Fruit fly (Drosophila melanogaster) whole organism, embryonic: ENCODE results near the gene CG31077.

Experiments used
- ATbp ChIP-seq: fragments of 200-800 bp; sonication (Bioruptor generic); optimal IDR thresholded peaks from 2 replicates; lab custom pipeline; 2017; ENCODE audit warnings: missing biosample characterization, mild to moderate bottlenecking, missing genetic modification characterization, missing genetic modification reagents
- Aef1 ChIP-seq: fragments of 200-800 bp; sonication (Bioruptor generic); IDR thresholded peaks from 3 replicates; pipeline ENCODE4 v1.3.6; 2022; ENCODE audit warnings: missing biosample characterization, missing genetic modification characterization
- Atf-2 ChIP-seq: fragments of 200-800 bp; sonication (Bioruptor generic); optimal IDR thresholded peaks from 2 replicates; lab custom pipeline; 2016; ENCODE audit warnings: missing biosample characterization, missing genetic modification characterization
- BEAF-32 ChIP-seq: fragments of 200-800 bp; sonication (Bioruptor generic); optimal IDR thresholded peaks from 3 replicates; lab custom pipeline; 2017; ENCODE audit warnings: missing biosample characterization, missing genetic modification characterization, mild to moderate bottlenecking, moderate library complexity, missing genetic modification reagents
- CG11696 ChIP-seq: fragments of 200-800 bp; sonication (Bioruptor generic); IDR thresholded peaks from 2 replicates; pipeline ENCODE4 v1.3.6; 2022; ENCODE audit warnings: missing biosample characterization, missing genetic modification characterization
- CG12104 ChIP-seq: fragments of 200-800 bp; sonication (Bioruptor generic); optimal IDR thresholded peaks from 3 replicates; lab custom pipeline; 2016; ENCODE audit warnings: missing biosample characterization, missing genetic modification characterization
- CG12391 ChIP-seq: fragments of 200-800 bp; sonication (Bioruptor generic); optimal IDR thresholded peaks from 3 replicates; lab custom pipeline; 2018; ENCODE audit warnings: missing biosample characterization, mild to moderate bottlenecking, missing genetic modification characterization, moderate library complexity
- CG12659 ChIP-seq: fragments of 200-800 bp; sonication (Bioruptor generic); optimal IDR thresholded peaks from 3 replicates; lab custom pipeline; 2017; ENCODE audit warnings: mild to moderate bottlenecking, missing biosample characterization, missing genetic modification reagents, missing genetic modification characterization
- CG13287 ChIP-seq: fragments of 200-800 bp; sonication (Bioruptor generic); IDR thresholded peaks from 2 replicates; pipeline ENCODE4 v1.3.6; 2022; ENCODE audit warnings: missing biosample characterization, missing genetic modification characterization; ENCODE audit not compliant: partially characterized antibody
- CG14667 ChIP-seq: fragments of 200-800 bp; sonication (Bioruptor generic); IDR thresholded peaks from 2 replicates; pipeline ENCODE4 v1.3.6; 2022; ENCODE audit warnings: missing biosample characterization, missing genetic modification characterization
- CG14860 ChIP-seq: fragments of 200-800 bp; sonication (Bioruptor generic); IDR thresholded peaks from 3 replicates; pipeline ENCODE4 v1.3.6; 2022; ENCODE audit warnings: missing biosample characterization, missing genetic modification characterization; ENCODE audit not compliant: partially characterized antibody
- CG15601 ChIP-seq: fragments of 200-800 bp; sonication (Bioruptor generic); optimal IDR thresholded peaks from 3 replicates; lab custom pipeline; 2019; ENCODE audit warnings: missing biosample characterization, mild to moderate bottlenecking, missing genetic modification characterization, moderate library complexity
- CG2116 ChIP-seq: fragments of 200-800 bp; sonication (Bioruptor generic); optimal IDR thresholded peaks from 3 replicates; lab custom pipeline; 2018; ENCODE audit warnings: missing biosample characterization, mild to moderate bottlenecking, missing genetic modification characterization
- CG2129 ChIP-seq: fragments of 200-800 bp; sonication (Bioruptor generic); IDR thresholded peaks from 2 replicates; pipeline ENCODE4 v1.3.6; 2022; ENCODE audit warnings: missing biosample characterization, missing genetic modification characterization; ENCODE audit not compliant: partially characterized antibody
- CG2678 ChIP-seq: fragments of 200-800 bp; sonication (Bioruptor generic); optimal IDR thresholded peaks from 3 replicates; lab custom pipeline; 2019; ENCODE audit warnings: missing biosample characterization, mild to moderate bottlenecking, missing genetic modification characterization, moderate library complexity
- CG30403 ChIP-seq: fragments of 200-800 bp; sonication (Bioruptor generic); optimal IDR thresholded peaks from 3 replicates; lab custom pipeline; 2016; ENCODE audit warnings: missing biosample characterization, missing genetic modification characterization
- CG3281 ChIP-seq: fragments of 200-800 bp; sonication (Bioruptor generic); optimal IDR thresholded peaks from 3 replicates; lab custom pipeline; 2017; ENCODE audit warnings: missing biosample characterization, mild to moderate bottlenecking, missing genetic modification characterization
- CG34224 ChIP-seq: fragments of 200-800 bp; sonication (Bioruptor generic); IDR thresholded peaks from 3 replicates; pipeline ENCODE4 v1.3.6; 2022; ENCODE audit warnings: missing biosample characterization, missing genetic modification characterization; ENCODE audit not compliant: partially characterized antibody
- CG4404 ChIP-seq: fragments of 200-800 bp; sonication (Bioruptor generic); IDR thresholded peaks from 2 replicates; pipeline ENCODE4 v1.3.6; 2022; ENCODE audit warnings: missing biosample characterization, missing genetic modification characterization
- CG6791 ChIP-seq: fragments of 200-800 bp; sonication (Bioruptor generic); IDR thresholded peaks from 3 replicates; pipeline ENCODE4 v1.3.6; 2022; ENCODE audit warnings: missing biosample characterization, missing genetic modification characterization; ENCODE audit not compliant: partially characterized antibody
- CG7372 ChIP-seq: fragments of 200-800 bp; sonication (Bioruptor generic); IDR thresholded peaks from 2 replicates; pipeline ENCODE4 v1.3.6; 2022; ENCODE audit warnings: missing biosample characterization, missing genetic modification characterization
- CG8281 ChIP-seq: fragments of 200-800 bp; sonication (Bioruptor generic); optimal IDR thresholded peaks from 2 replicates; lab custom pipeline; 2018; ENCODE audit warnings: missing biosample characterization, mild to moderate bottlenecking, missing genetic modification characterization, moderate library complexity
- E2f2 ChIP-seq: fragments of 200-800 bp; sonication (Bioruptor generic); IDR thresholded peaks from 2 replicates; pipeline ENCODE4 v1.3.6; 2022; ENCODE audit warnings: missing biosample characterization, missing genetic modification characterization
- Eip74EF ChIP-seq, 2 experiments: fragments of 200-800 bp in 1 of 2; fragments of >200 bp in 1 of 2; sonication (Bioruptor generic) in 1 of 2; optimal IDR thresholded peaks; 2 replicates each; lab custom pipeline; 2017 to 2019; ENCODE audit warnings: missing biosample characterization in 2 of 2, missing genetic modification characterization in 2 of 2, mild to moderate bottlenecking in 1 of 2, moderate library complexity in 1 of 2
- H15 ChIP-seq: fragments of 200-800 bp; sonication (Bioruptor generic); IDR thresholded peaks from 3 replicates; pipeline ENCODE4 v1.3.6; 2022; ENCODE audit warnings: missing biosample characterization, missing genetic modification characterization
- Hand ChIP-seq: fragments of 200-800 bp; sonication (Bioruptor generic); optimal IDR thresholded peaks from 2 replicates; lab custom pipeline; 2017; ENCODE audit warnings: mild to moderate bottlenecking, missing biosample characterization, missing genetic modification reagents, missing genetic modification characterization
- MBD-R2 ChIP-seq: fragments of 200-800 bp; sonication (Bioruptor generic); IDR thresholded peaks from 2 replicates; pipeline ENCODE4 v1.3.6; 2022; ENCODE audit warnings: missing biosample characterization, missing genetic modification characterization
- Scr ChIP-seq: fragments of 200-800 bp; sonication (Bioruptor generic); IDR thresholded peaks from 2 replicates; pipeline ENCODE4 v1.3.6; 2022; ENCODE audit warnings: missing biosample characterization, missing genetic modification characterization; ENCODE audit not compliant: partially characterized antibody
- Spps ChIP-seq: fragments of 200-800 bp; sonication (Bioruptor generic); optimal IDR thresholded peaks from 2 replicates; lab custom pipeline; 2018; ENCODE audit warnings: missing biosample characterization, mild to moderate bottlenecking, missing genetic modification characterization
- Usf ChIP-seq: fragments of 200-800 bp; sonication (Bioruptor generic); optimal IDR thresholded peaks from 2 replicates; lab custom pipeline; 2017; ENCODE audit warnings: missing genotype, missing biosample characterization, missing genetic modification characterization
- ara ChIP-seq: fragments of 200-800 bp; sonication (Bioruptor generic); IDR thresholded peaks from 2 replicates; pipeline ENCODE4 v1.3.6; 2022; ENCODE audit warnings: missing biosample characterization, missing genetic modification characterization
- ato ChIP-seq: fragments of 200-800 bp; sonication (Bioruptor generic); IDR thresholded peaks from 2 replicates; pipeline ENCODE4 v1.3.6; 2022; ENCODE audit warnings: missing biosample characterization, missing genetic modification characterization; ENCODE audit not compliant: partially characterized antibody
- cg ChIP-seq: fragments of 200-800 bp; sonication (Bioruptor generic); optimal IDR thresholded peaks from 3 replicates; lab custom pipeline; 2019; ENCODE audit warnings: missing biosample characterization, mild to moderate bottlenecking, missing genetic modification characterization, moderate library complexity
- chif ChIP-seq, 2 experiments: fragments of 200-800 bp; sonication (Bioruptor generic); optimal IDR thresholded peaks; 3 replicates each; lab custom pipeline; 2016; ENCODE audit warnings: missing biosample characterization in 2 of 2, missing genetic modification characterization in 2 of 2
- da ChIP-seq: fragments of 200-800 bp; sonication (Bioruptor generic); optimal IDR thresholded peaks from 2 replicates; lab custom pipeline; 2016; ENCODE audit warnings: missing biosample characterization, missing genetic modification characterization
- ems ChIP-seq: fragments of 200-800 bp; sonication (Bioruptor generic); optimal IDR thresholded peaks from 3 replicates; lab custom pipeline; 2016; ENCODE audit warnings: missing biosample characterization, missing genetic modification characterization
- gfzf ChIP-seq: fragments of 200-800 bp; sonication (Bioruptor generic); optimal IDR thresholded peaks from 2 replicates; lab custom pipeline; 2016; ENCODE audit warnings: missing biosample characterization, mild to moderate bottlenecking, missing genetic modification characterization, moderate library complexity
- jigr1 ChIP-seq: fragments of 200-800 bp; sonication (Bioruptor generic); IDR thresholded peaks from 3 replicates; pipeline ENCODE4 v1.3.6; 2022; ENCODE audit warnings: missing biosample characterization, missing genetic modification characterization
- jumu ChIP-seq: fragments of 200-800 bp; sonication (Bioruptor generic); optimal IDR thresholded peaks from 3 replicates; lab custom pipeline; 2016; ENCODE audit warnings: missing biosample characterization, missing genetic modification characterization
- luna ChIP-seq: fragments of 200-800 bp; sonication (Bioruptor generic); optimal IDR thresholded peaks from 2 replicates; lab custom pipeline; 2016; ENCODE audit warnings: missing biosample characterization, missing genetic modification characterization
- pan ChIP-seq, 4 experiments: fragments of >200 bp in 3 of 4; fragments of 200-800 bp in 1 of 4; sonication (Bioruptor generic) in 1 of 4; optimal IDR thresholded peaks in 3 of 4; IDR thresholded peaks in 1 of 4; 2 replicates each; pipeline versions ENCODE4 v1.3.6 to Lab custom; 2017 to 2022; ENCODE audit warnings: missing biosample characterization in 2 of 4, missing genetic modification characterization in 2 of 4, mixed read lengths in 1 of 4
- phol ChIP-seq: fragments of 200-800 bp; sonication (Bioruptor generic); optimal IDR thresholded peaks from 3 replicates; lab custom pipeline; 2018; ENCODE audit warnings: missing biosample characterization, mild to moderate bottlenecking, missing genetic modification characterization, moderate library complexity
- salm ChIP-seq: fragments of 200-800 bp; sonication (Bioruptor generic); optimal IDR thresholded peaks from 2 replicates; lab custom pipeline; 2018; ENCODE audit warnings: missing biosample characterization, mild to moderate bottlenecking, missing genetic modification characterization
- sug ChIP-seq: fragments of 200-800 bp; optimal IDR thresholded peaks from 2 replicates; lab custom pipeline; 2019; ENCODE audit warnings: missing biosample characterization, mild to moderate bottlenecking, missing genetic modification characterization, moderate library complexity
- tna ChIP-seq: fragments of 200-800 bp; sonication (Bioruptor generic); IDR thresholded peaks from 2 replicates; pipeline ENCODE4 v1.3.6; 2022; ENCODE audit warnings: missing biosample characterization, missing genetic modification characterization; ENCODE audit not compliant: partially characterized antibody
- trh ChIP-seq: fragments of 200-800 bp; sonication (Bioruptor generic); optimal IDR thresholded peaks from 2 replicates; lab custom pipeline; 2016; ENCODE audit warnings: missing biosample characterization, missing genetic modification characterization

Gene CG31077

dm6 chr3R:26963747-26964174, 35.8 kb upstream of the CG31077 start (continued):
- TF ChIP-seq CG14860 (GFP tag; lab: Robert Waterston, UW) (0 out of 3 replicates have a peak, but pooled peaks have one; percentile 0), MBD-R2 (GFP tag; lab: Robert Waterston, UW) (peak; percentile 42; the same call in 1 of the 2 replicates), ems (GFP tag; lab: Kevin White, UChicago) (peak; percentile 55), da (GFP tag; lab: Kevin White, UChicago) (no peak), CG12104 (peak; percentile 79), CG30403 (peak; percentile 62), CG11696 (GFP tag; lab: Robert Waterston, UW) (peak; percentile 93), trh (no peak), Eip74EF (GFP tag; optimal IDR thresholded peaks at IDR 0.05; lab: Kevin White, UChicago) (peak in 1 of 2 experiments; percentile 68), CG14667 (GFP tag; lab: Robert Waterston, UW) (peak; percentile 40), H15 (GFP tag; lab: Robert Waterston, UW) (0 out of 3 replicates have a peak, but pooled peaks have one; percentile 24), CG8281 (tag; lab: Kevin White, UChicago) (no peak), Atf-2 (GFP tag; lab: Kevin White, UChicago) (peak; percentile 3), Usf (GFP tag; lab: Kevin White, UChicago) (no peak), Spps (tag; lab: Kevin White, UChicago) (peak; percentile 73), luna (GFP tag; lab: Kevin White, UChicago) (peak; percentile 30), CG4404 (GFP tag; lab: Robert Waterston, UW) (peak; percentile 54), Hand (GFP tag; lab: Kevin White, UChicago) (peak; percentile 43)

dm6 chr3R:26964452-26965133, 35.0 kb upstream of the CG31077 start, which contains the start of gene Tsp97E:
Gene Tsp97E (minus strand): TSS chr3R:26964817.
- TF ChIP-seq phol (tag; lab: Kevin White, UChicago), result peak; percentile 15
- TF ChIP-seq CG2116 (GFP tag; lab: Kevin White, UChicago), result peak; percentile 99
- TF ChIP-seq CG6791 (GFP tag; lab: Robert Waterston, UW), result peak; percentile 77
- peak; percentile 58 for TF ChIP-seq gfzf
- TF ChIP-seq CG12659 (GFP tag; lab: Kevin White, UChicago), result peak; percentile 40
- no peak for TF ChIP-seq salm
- no peak for TF ChIP-seq ATbp (GFP tag; lab: Kevin White, UChicago)
- peak; percentile 2 for TF ChIP-seq cg
- peak; percentile 19 for TF ChIP-seq CG2678 (tag; lab: Kevin White, UChicago)
- TF ChIP-seq Scr (GFP tag; lab: Robert Waterston, UW), result peak; percentile 79
- peak; percentile 86 for TF ChIP-seq CG34224 (GFP tag; lab: Robert Waterston, UW)
- TF ChIP-seq pan (optimal IDR thresholded peaks at IDR 0.05; lab: Kevin White, UChicago), result no peak
- TF ChIP-seq pan (GFP tag; optimal IDR thresholded peaks at IDR 0.05 in 1 of 2, IDR thresholded peaks at IDR 0.05 in 1 of 2), result no peak
- peak; percentile 48; the same call in 2 of the 3 replicates for TF ChIP-seq Aef1 (GFP tag; lab: Robert Waterston, UW)
- no peak for TF ChIP-seq sug
- peak; percentile 32 for TF ChIP-seq CG15601 (tag; lab: Kevin White, UChicago)
- peak; percentile 96 for TF ChIP-seq E2f2
- peak; percentile 12 for TF ChIP-seq CG12391 (tag; lab: Kevin White, UChicago)
- TF ChIP-seq jumu, result no peak
- TF ChIP-seq ato (GFP tag; lab: Robert Waterston, UW), result peak; percentile 47
- peak; percentile 48 for TF ChIP-seq CG2129 (GFP tag; lab: Robert Waterston, UW)
- TF ChIP-seq CG13287 (GFP tag; lab: Robert Waterston, UW), result peak; percentile 86
- peak; percentile 60 for TF ChIP-seq BEAF-32
- no peak for TF ChIP-seq CG7372 (GFP tag; lab: Robert Waterston, UW)
- TF ChIP-seq CG3281 (GFP tag; lab: Kevin White, UChicago), result no peak
- TF ChIP-seq jigr1 (GFP tag; lab: Robert Waterston, UW), result no peak
- no peak for TF ChIP-seq chif (GFP tag; optimal IDR thresholded peaks at IDR 0.05; lab: Kevin White, UChicago)
- peak; percentile 12; the same call in 1 of the 2 replicates for TF ChIP-seq MBD-R2 (GFP tag; lab: Robert Waterston, UW)
- no peak for TF ChIP-seq ara (GFP tag; lab: Robert Waterston, UW)
- TF ChIP-seq tna (GFP tag; lab: Robert Waterston, UW), result peak; percentile 75
